Fruit fly (Drosophila melanogaster) whole organism, prepupa: Measurements from ENCODE around the gene Hsp70Ab.

Experiments used
- CG10669 ChIP-seq: fragments of 200-800 bp; sonication (Bioruptor generic); optimal IDR thresholded peaks from 3 replicates; lab custom pipeline; 2018; ENCODE audit warnings: missing biosample characterization, mild to moderate bottlenecking, missing genetic modification characterization, moderate library complexity
- CG11762 ChIP-seq: fragments of 200-800 bp; sonication (Bioruptor generic); optimal IDR thresholded peaks from 3 replicates; lab custom pipeline; 2016; ENCODE audit warnings: missing biosample characterization, missing genetic modification characterization; ENCODE audit not compliant: insufficient read depth
- CG15336 ChIP-seq: fragments of 200-800 bp; sonication (Bioruptor generic); IDR thresholded peaks from 2 replicates; pipeline ENCODE4 v1.3.6; 2022; ENCODE audit warnings: missing biosample characterization, missing genetic modification characterization
- CG16779 ChIP-seq: fragments of 200-800 bp; sonication (Bioruptor generic); optimal IDR thresholded peaks from 3 replicates; lab custom pipeline; 2017; ENCODE audit warnings: missing biosample characterization, mild to moderate bottlenecking, missing genetic modification characterization
- CG3032 ChIP-seq: fragments of 200-800 bp; optimal IDR thresholded peaks from 2 replicates; lab custom pipeline; 2019; ENCODE audit warnings: missing biosample characterization, mild to moderate bottlenecking, missing genetic modification characterization, moderate library complexity
- CG31627 ChIP-seq: fragments of 200-800 bp; sonication (Bioruptor generic); optimal IDR thresholded peaks from 3 replicates; lab custom pipeline; 2016; ENCODE audit warnings: missing biosample characterization, missing genetic modification characterization
- CG32006 ChIP-seq: fragments of 200-800 bp; sonication (Bioruptor generic); optimal IDR thresholded peaks from 3 replicates; lab custom pipeline; 2017; ENCODE audit warnings: missing biosample characterization, mild to moderate bottlenecking, missing genetic modification characterization
- CG34406 ChIP-seq: fragments of 200-800 bp; sonication (Bioruptor generic); optimal IDR thresholded peaks from 3 replicates; lab custom pipeline; 2016; ENCODE audit warnings: missing biosample characterization, missing genetic modification characterization
- CG3919 ChIP-seq: fragments of 200-800 bp; sonication (Bioruptor generic); optimal IDR thresholded peaks from 3 replicates; lab custom pipeline; 2016; ENCODE audit warnings: missing biosample characterization, missing genetic modification characterization
- CG4318 ChIP-seq: fragments of 200-800 bp; sonication (Bioruptor generic); optimal IDR thresholded peaks from 3 replicates; lab custom pipeline; 2017; ENCODE audit warnings: missing biosample characterization, mild to moderate bottlenecking, missing genetic modification characterization
- CG6163 ChIP-seq: fragments of 200-800 bp; sonication (Bioruptor generic); IDR thresholded peaks from 3 replicates; pipeline ENCODE4 v1.3.6; 2022; ENCODE audit warnings: missing biosample characterization, missing genetic modification characterization
- CG6792 ChIP-seq: fragments of 200-800 bp; sonication (Bioruptor generic); optimal IDR thresholded peaks from 3 replicates; lab custom pipeline; 2016; ENCODE audit warnings: missing biosample characterization, missing genetic modification characterization
- CG6808 ChIP-seq: fragments of 200-800 bp; sonication (Bioruptor generic); optimal IDR thresholded peaks from 3 replicates; lab custom pipeline; 2017; ENCODE audit warnings: missing biosample characterization, missing genetic modification characterization, mild to moderate bottlenecking, moderate library complexity, missing genetic modification reagents
- CG7368 ChIP-seq: fragments of 200-800 bp; sonication (Bioruptor generic); optimal IDR thresholded peaks from 3 replicates; lab custom pipeline; 2016; ENCODE audit warnings: missing biosample characterization, missing genetic modification characterization
- CG8319 ChIP-seq: fragments of 200-800 bp; sonication (Bioruptor generic); optimal IDR thresholded peaks from 3 replicates; lab custom pipeline; 2016; ENCODE audit warnings: missing biosample characterization, missing genetic modification characterization
- CG8632 ChIP-seq: fragments of 200-800 bp; sonication (Bioruptor generic); optimal IDR thresholded peaks from 3 replicates; lab custom pipeline; 2016; ENCODE audit warnings: missing biosample characterization, missing genetic modification characterization
- CG9139 ChIP-seq: fragments of 200-800 bp; sonication (Bioruptor generic); optimal IDR thresholded peaks from 3 replicates; lab custom pipeline; 2017; ENCODE audit warnings: missing biosample characterization, mild to moderate bottlenecking, missing genetic modification characterization
- Eip75B ChIP-seq: fragments of 200-800 bp; sonication (Bioruptor generic); optimal IDR thresholded peaks from 3 replicates; lab custom pipeline; 2016; ENCODE audit warnings: missing biosample characterization, missing genetic modification characterization
- Eip78C ChIP-seq: fragments of 200-800 bp; sonication (Bioruptor generic); peaks from one replicate; lab custom pipeline; 2016; ENCODE audit warnings: missing biosample characterization, missing genetic modification characterization
- Eip93F ChIP-seq: fragments of 200-800 bp; sonication (Bioruptor generic); optimal IDR thresholded peaks from 2 replicates; lab custom pipeline; 2016; ENCODE audit warnings: missing biosample characterization, mild to moderate bottlenecking, missing genetic modification characterization
- Ets21C ChIP-seq: fragments of 200-800 bp; sonication (Bioruptor generic); optimal IDR thresholded peaks from 3 replicates; lab custom pipeline; 2016; ENCODE audit warnings: missing biosample characterization, missing genetic modification characterization
- Ets96B ChIP-seq: fragments of 200-800 bp; optimal IDR thresholded peaks from 2 replicates; lab custom pipeline; 2019; ENCODE audit warnings: missing biosample characterization, mild to moderate bottlenecking, missing genetic modification characterization, moderate library complexity
- Gug ChIP-seq: fragments of 200-800 bp; sonication (Bioruptor generic); IDR thresholded peaks from 2 replicates; pipeline ENCODE4 v1.3.6; 2022; ENCODE audit warnings: missing biosample characterization, missing genetic modification characterization
- Hr38 ChIP-seq: sonication (Bioruptor generic); optimal IDR thresholded peaks from 2 replicates; lab custom pipeline; 2016; ENCODE audit warnings: missing biosample characterization, missing genetic modification characterization
- Hr4 ChIP-seq: fragments of 200-800 bp; sonication (Bioruptor generic); optimal IDR thresholded peaks from 3 replicates; lab custom pipeline; 2016; ENCODE audit warnings: missing biosample characterization, missing genetic modification characterization
- Lpt ChIP-seq: fragments of 200-800 bp; sonication (Bioruptor generic); optimal IDR thresholded peaks from 3 replicates; lab custom pipeline; 2016; ENCODE audit warnings: missing biosample characterization, missing genetic modification characterization
- Met ChIP-seq: fragments of 200-800 bp; sonication (Bioruptor generic); optimal IDR thresholded peaks from 3 replicates; lab custom pipeline; 2016; ENCODE audit warnings: missing biosample characterization, missing genetic modification characterization
- Smox ChIP-seq: fragments of 200-800 bp; sonication (Bioruptor generic); optimal IDR thresholded peaks from 3 replicates; lab custom pipeline; 2016; ENCODE audit warnings: missing biosample characterization, missing genetic modification characterization
- Sox102F ChIP-seq: fragments of 200-800 bp; sonication (Bioruptor generic); optimal IDR thresholded peaks from 2 replicates; lab custom pipeline; 2016; ENCODE audit warnings: missing biosample characterization, mild to moderate bottlenecking, missing genetic modification characterization
- Sox14 ChIP-seq: fragments of 200-800 bp; sonication (Bioruptor generic); optimal IDR thresholded peaks from 3 replicates; lab custom pipeline; 2016; ENCODE audit warnings: missing biosample characterization, missing genetic modification characterization
- Sox15 ChIP-seq: fragments of 200-800 bp; sonication (Bioruptor generic); optimal IDR thresholded peaks from 3 replicates; lab custom pipeline; 2016; ENCODE audit warnings: missing biosample characterization, missing genetic modification characterization
- achi ChIP-seq: fragments of 200-800 bp; sonication (Bioruptor generic); optimal IDR thresholded peaks from 3 replicates; lab custom pipeline; 2016; ENCODE audit warnings: missing biosample characterization, missing genetic modification characterization
- cyc ChIP-seq: fragments of 200-800 bp; sonication (Bioruptor generic); optimal IDR thresholded peaks from 3 replicates; lab custom pipeline; 2016; ENCODE audit warnings: missing biosample characterization, missing genetic modification characterization
- dac ChIP-seq: fragments of 200-800 bp; sonication (Bioruptor generic); optimal IDR thresholded peaks from 2 replicates; lab custom pipeline; 2017; ENCODE audit warnings: missing biosample characterization, mild to moderate bottlenecking, missing genetic modification characterization
- eg ChIP-seq: fragments of 200-800 bp; sonication (Bioruptor generic); IDR thresholded peaks from 3 replicates; pipeline ENCODE4 v1.3.6; 2022; ENCODE audit warnings: missing biosample characterization, missing genetic modification characterization
- fd59A ChIP-seq: fragments of 200-800 bp; sonication (Bioruptor generic); optimal IDR thresholded peaks from 2 replicates; lab custom pipeline; 2017; ENCODE audit warnings: missing biosample characterization, mild to moderate bottlenecking, missing genetic modification characterization, missing genetic modification reagents
- fd85E ChIP-seq: fragments of 200-800 bp; sonication (Bioruptor generic); optimal IDR thresholded peaks from 3 replicates; lab custom pipeline; 2016; ENCODE audit warnings: missing biosample characterization, missing genetic modification characterization
- fkh ChIP-seq: fragments of 200-800 bp; sonication (Bioruptor generic); optimal IDR thresholded peaks from 3 replicates; lab custom pipeline; 2017; ENCODE audit warnings: missing biosample characterization, mild to moderate bottlenecking, missing genetic modification characterization, moderate library complexity
- lz ChIP-seq: fragments of 200-800 bp; sonication (Bioruptor generic); optimal IDR thresholded peaks from 3 replicates; lab custom pipeline; 2016; ENCODE audit warnings: missing biosample characterization, missing genetic modification characterization
- net ChIP-seq: fragments of 200-800 bp; sonication (Bioruptor generic); optimal IDR thresholded peaks from 3 replicates; lab custom pipeline; 2016; ENCODE audit warnings: missing biosample characterization, missing genetic modification characterization
- salr ChIP-seq, 2 experiments: fragments of 200-800 bp; sonication (Bioruptor generic); optimal IDR thresholded peaks; 3 replicates each; lab custom pipeline; 2016 to 2018; ENCODE audit warnings: missing biosample characterization in 2 of 2, missing genetic modification characterization in 2 of 2, mild to moderate bottlenecking in 1 of 2
- ss ChIP-seq, 2 experiments: fragments of 200-800 bp; sonication (Bioruptor generic); optimal IDR thresholded peaks; 2 replicates in 1 of 2; 3 replicates in 1 of 2; lab custom pipeline; 2017 to 2018; ENCODE audit warnings: mild to moderate bottlenecking in 2 of 2, missing biosample characterization in 2 of 2, missing genetic modification characterization in 2 of 2, moderate library complexity in 1 of 2
- svp ChIP-seq: fragments of 200-800 bp; sonication (Bioruptor generic); peaks from one replicate; lab custom pipeline; 2016; ENCODE audit warnings: missing biosample characterization, missing genetic modification characterization
- topi ChIP-seq: fragments of 200-800 bp; sonication (Bioruptor generic); optimal IDR thresholded peaks from 3 replicates; lab custom pipeline; 2016; ENCODE audit warnings: missing biosample characterization, missing genetic modification characterization
- vri ChIP-seq: fragments of 200-800 bp; sonication (Bioruptor generic); optimal IDR thresholded peaks from 3 replicates; lab custom pipeline; 2016; ENCODE audit warnings: missing biosample characterization, mild to moderate bottlenecking, missing genetic modification characterization

Hsp70Ab gene

dm6 chr3R:11967262-11968029, 9.1 kb downstream of the Hsp70Ab start, which contains the start of the genes CG12213 and GC1 (continued):
- no peak for TF ChIP-seq Smox (GFP tag; lab: Kevin White, UChicago)

DNA sequence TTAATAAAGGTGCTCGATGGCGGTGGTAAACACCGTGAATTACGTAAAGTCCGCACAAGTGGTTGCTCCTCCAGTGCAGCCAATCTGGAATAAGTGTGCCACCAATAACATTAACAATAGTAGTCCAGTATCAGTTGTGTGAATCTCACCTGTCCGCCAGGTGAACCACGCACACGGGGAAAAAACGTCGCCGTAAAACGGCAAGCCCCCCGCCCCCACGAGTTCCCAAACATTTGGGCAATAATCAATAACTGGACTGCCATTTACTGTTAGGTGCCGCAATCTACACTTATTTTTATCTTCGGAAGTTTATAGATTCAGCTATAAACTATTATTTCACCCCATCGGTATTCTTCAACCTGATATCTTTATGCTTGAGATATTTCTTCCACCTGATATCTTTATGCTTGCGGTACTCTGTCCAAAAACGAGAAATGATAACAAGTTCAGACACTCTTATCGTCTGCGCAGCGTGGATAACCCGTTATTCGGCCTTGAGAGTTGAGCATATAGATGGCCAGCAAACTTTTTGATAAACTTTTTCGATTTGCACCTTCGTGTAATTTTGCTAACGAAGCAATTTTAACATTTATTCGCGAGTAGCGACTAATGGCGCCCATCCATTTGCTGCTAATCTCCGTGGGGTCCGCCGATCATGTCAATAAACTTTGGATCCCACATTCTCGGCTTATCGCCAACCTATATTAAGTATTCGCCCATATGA, 9.9 kb downstream of the Hsp70Ab start:
- TF ChIP-seq Gug (GFP tag; lab: Robert Waterston, UW) = no peak
- peak; percentile 68 for TF ChIP-seq Eip78C
- TF ChIP-seq svp (GFP tag; lab: Kevin White, UChicago) = peak; percentile 86
- peak; percentile 38 for TF ChIP-seq fkh (GFP tag; lab: Kevin White, UChicago)
- TF ChIP-seq vri (GFP tag; lab: Kevin White, UChicago) = peak; percentile 46
- no peak for TF ChIP-seq fd85E (GFP tag; lab: Kevin White, UChicago)

DNA sequence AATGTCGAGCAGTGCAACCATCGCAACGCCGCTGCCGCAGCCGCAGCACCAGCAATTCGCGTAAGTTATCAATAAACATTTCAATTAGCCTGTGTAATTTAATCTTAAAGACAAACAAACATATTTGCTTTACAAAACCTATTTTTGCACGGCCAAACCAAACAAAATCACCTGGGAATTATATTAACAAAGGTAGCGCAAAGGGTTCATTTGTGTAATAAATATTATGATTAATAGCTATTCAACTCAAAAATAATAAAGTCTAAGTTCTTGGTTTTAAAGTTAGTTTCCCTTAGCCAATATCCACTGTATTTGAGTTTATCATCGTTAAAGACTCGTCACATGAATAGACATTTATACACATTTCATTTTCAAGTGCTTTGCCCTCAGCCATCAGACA, 10.9 kb downstream of the Hsp70Ab start:
- TF ChIP-seq Eip75B (GFP tag; lab: Kevin White, UChicago) = no peak
- no peak for TF ChIP-seq CG8632
- TF ChIP-seq CG15336 (GFP tag; lab: Robert Waterston, UW) = peak; percentile 77
- TF ChIP-seq CG6163 (GFP tag; lab: Robert Waterston, UW) = peak; percentile 57; the same call in 2 of the 3 replicates
- peak; percentile 7 for TF ChIP-seq Ets96B (tag; lab: Kevin White, UChicago)
- no peak for TF ChIP-seq CG16779
- TF ChIP-seq topi (GFP tag; lab: Kevin White, UChicago) = no peak
- TF ChIP-seq Hr4 = peak; percentile 64
- TF ChIP-seq Eip93F (GFP tag; lab: Kevin White, UChicago) = no peak
- TF ChIP-seq CG31627 = no peak
- TF ChIP-seq Sox102F = no peak
- TF ChIP-seq fd59A (GFP tag; lab: Kevin White, UChicago) = no peak
- no peak for TF ChIP-seq CG6792 (GFP tag; lab: Kevin White, UChicago)
- TF ChIP-seq Ets21C (GFP tag; lab: Kevin White, UChicago) = no peak
- TF ChIP-seq Gug (GFP tag; lab: Robert Waterston, UW) = peak; percentile 45; the same call in 1 of the 2 replicates
- peak; percentile 47 for TF ChIP-seq svp (GFP tag; lab: Kevin White, UChicago)
- TF ChIP-seq Lpt = peak; percentile 37
- no peak for TF ChIP-seq fkh (GFP tag; lab: Kevin White, UChicago)
- TF ChIP-seq CG6808 (GFP tag; lab: Kevin White, UChicago) = no peak
- peak; percentile 73 for TF ChIP-seq CG32006 (GFP tag; lab: Kevin White, UChicago)
- no peak for TF ChIP-seq CG8319 (GFP tag; lab: Kevin White, UChicago)
- no peak for TF ChIP-seq cyc (GFP tag; lab: Kevin White, UChicago)
- peak; percentile 8 for TF ChIP-seq CG3919 (GFP tag; lab: Kevin White, UChicago)
- peak; percentile 35 for TF ChIP-seq Sox14 (GFP tag; lab: Kevin White, UChicago)
- no peak for TF ChIP-seq fd85E (GFP tag; lab: Kevin White, UChicago)
- no peak for TF ChIP-seq CG9139 (GFP tag; lab: Kevin White, UChicago)
- TF ChIP-seq Hr38 (GFP tag; lab: Kevin White, UChicago) = no peak
- TF ChIP-seq achi (GFP tag; lab: Kevin White, UChicago) = peak; percentile 36
- no peak for TF ChIP-seq CG3032 (tag; lab: Kevin White, UChicago)
- TF ChIP-seq Sox15 (GFP tag; lab: Kevin White, UChicago) = no peak
- TF ChIP-seq CG11762 (GFP tag; lab: Kevin White, UChicago) = no peak
- TF ChIP-seq lz (GFP tag; lab: Kevin White, UChicago) = no peak
- peak; percentile 56; the same call in 1 of the 3 replicates for TF ChIP-seq eg
- TF ChIP-seq CG10669 (GFP tag; lab: Kevin White, UChicago) = peak; percentile 9
- TF ChIP-seq dac (GFP tag; lab: Kevin White, UChicago) = no peak
- no peak for TF ChIP-seq ss (GFP tag; optimal IDR thresholded peaks at IDR 0.05; lab: Kevin White, UChicago)
- peak; percentile 36 for TF ChIP-seq net (GFP tag; lab: Kevin White, UChicago)
- no peak for TF ChIP-seq Smox (GFP tag; lab: Kevin White, UChicago)
- no peak for TF ChIP-seq CG34406 (GFP tag; lab: Kevin White, UChicago)
- TF ChIP-seq Met (GFP tag; lab: Kevin White, UChicago) = peak; percentile 15
- TF ChIP-seq CG4318 = no peak
- no peak for TF ChIP-seq CG7368 (GFP tag; lab: Kevin White, UChicago)
- no peak for TF ChIP-seq salr (GFP tag; optimal IDR thresholded peaks at IDR 0.05; lab: Kevin White, UChicago)
